Worm (Caenorhabditis elegans): ENCODE results near the gene ndua-12.
"Not testable (repeated sequence)": the region's sequence is repeated elsewhere in the genome, so short reads cannot be mapped to it uniquely, and the experiment has no call there.

Gene ndua-12

DNA sequence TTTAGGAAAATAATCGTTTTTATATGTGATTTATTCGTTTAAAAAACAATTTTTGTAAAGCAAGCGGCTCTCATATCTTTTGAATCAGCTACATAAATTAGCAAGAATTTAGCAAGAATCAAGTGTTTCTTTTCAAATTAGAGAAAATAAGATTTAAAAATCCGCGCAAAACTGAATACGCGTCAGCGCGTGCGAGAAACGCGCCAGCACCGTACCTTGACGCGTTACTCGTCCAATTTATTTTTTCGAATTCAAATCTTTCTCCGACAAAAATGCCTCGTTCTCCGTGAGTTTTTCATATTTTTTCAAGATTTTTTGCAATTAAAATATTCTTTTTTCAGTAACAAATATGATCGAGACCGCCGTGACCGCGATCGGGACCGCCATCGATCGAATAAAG is 43.4 kb downstream of the ndua-12 start, which contains the start of gene Y94H6A.3 (continued):
- TF ChIP-seq nhr-43 (tag; optimal IDR thresholded peaks at IDR 0.05; ENCODE audit: poor library complexity, severe bottlenecking), result peak; percentile 85

DNA sequence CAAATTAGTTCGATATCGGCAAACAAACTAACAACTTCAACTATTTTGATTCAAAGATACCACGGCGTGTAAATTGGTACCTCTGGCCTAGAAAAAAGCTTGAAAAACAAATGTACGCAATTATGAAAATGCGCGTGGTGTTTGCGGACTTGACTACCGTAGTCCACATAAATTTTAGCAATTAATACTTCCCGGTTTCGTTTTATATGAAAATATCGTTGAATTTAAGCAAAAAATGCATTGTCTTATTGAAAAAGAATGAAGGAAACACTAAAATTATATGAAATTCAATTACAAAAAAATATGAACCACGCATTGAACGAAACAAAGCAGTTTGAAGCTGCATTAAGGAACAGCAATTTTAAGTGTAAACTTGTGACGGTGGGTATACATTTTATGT is 44.7 kb downstream of the ndua-12 start, which contains the start of gene gpx-4:
Gene gpx-4 (minus strand): TSS at position 101 of the 400 bp plus-strand sequence.
- TF ChIP-seq elt-1 (tag; optimal IDR thresholded peaks at IDR 0.05); pqm-1 (tag; optimal IDR thresholded peaks at IDR 0.05); nhr-43 (tag; optimal IDR thresholded peaks at IDR 0.05; ENCODE audit: poor library complexity, severe bottlenecking): not testable (repeated sequence)

DNA sequence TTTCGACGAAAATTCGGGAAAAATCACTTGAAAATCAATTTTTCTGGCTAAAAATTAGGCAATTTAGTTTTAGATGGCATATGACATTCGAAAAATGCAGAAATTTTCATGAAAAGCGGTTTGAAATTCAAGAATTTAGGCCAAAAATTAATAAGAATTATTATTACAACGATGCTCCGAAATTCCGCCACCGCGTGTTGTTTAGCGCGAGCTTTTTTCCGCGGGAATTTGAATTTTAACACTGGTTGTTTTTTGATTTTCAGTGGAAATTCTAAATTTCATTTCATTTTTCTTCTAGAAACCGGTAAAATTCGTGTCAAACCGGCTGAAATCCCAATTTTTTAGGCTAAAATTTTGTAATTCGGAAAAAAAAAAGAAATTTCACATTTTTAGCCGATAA is 49.0 kb downstream of the ndua-12 start:
- no peak for TF ChIP-seq ceh-9 (tag; optimal IDR thresholded peaks at IDR 0.05)
- no peak for TF ChIP-seq egl-27 (tag; optimal IDR thresholded peaks at IDR 0.05)
- peak; percentile 19 for TF ChIP-seq pha-4 (tag; optimal IDR thresholded peaks at IDR 0.05)
- peak; percentile 30 for TF ChIP-seq lin-15B (tag; optimal IDR thresholded peaks at IDR 0.05)
